Worm (Caenorhabditis elegans): ENCODE data around the gene F07E5.13.

ce11 chrII:2093456-2093926 is 29.6 kb upstream of the F07E5.13 start, which contains the start of gene fbxb-37:
- no peak for TF ChIP-seq lin-13 (tag; optimal IDR thresholded peaks at IDR 0.05)
- TF ChIP-seq ztf-11 (tag; optimal IDR thresholded peaks at IDR 0.05), result no peak
- no peak for TF ChIP-seq tbx-8 (GFP tag; optimal IDR thresholded peaks at IDR 0.05)
- no peak for TF ChIP-seq unc-62 (GFP tag; optimal IDR thresholded peaks at IDR 0.05)
